Worm (Caenorhabditis elegans): ENCODE measurements around the gene dnj-9.
"Not testable (repeated sequence)": the region's sequence is repeated elsewhere in the genome, so short reads cannot be mapped to it uniquely, and the experiment has no call there.

DNA sequence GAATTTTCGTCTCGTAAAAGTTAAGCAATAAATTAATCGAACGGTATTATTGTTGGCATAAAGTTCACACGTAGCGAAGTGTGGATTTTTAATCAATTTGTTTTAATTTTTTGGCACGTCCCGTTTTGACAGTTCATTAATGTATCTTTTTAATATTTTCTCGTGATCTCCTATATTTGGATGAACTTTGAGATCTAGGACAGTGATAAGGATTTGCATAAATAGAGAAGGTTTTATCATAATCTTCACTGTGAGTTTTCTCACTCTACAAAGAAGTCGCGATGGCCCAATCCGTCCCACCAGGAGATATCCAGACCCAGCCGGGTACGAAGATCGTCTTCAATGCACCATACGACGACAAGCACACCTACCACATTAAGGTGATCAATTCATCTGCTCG lies 26.7 kb upstream of the dnj-9 start, which contains the start of the genes C33F10.8 and msp-40:
- TF ChIP-seq egl-27 (tag; optimal IDR thresholded peaks at IDR 0.05); peb-1 (tag; optimal IDR thresholded peaks at IDR 0.05); ama-1 (optimal IDR thresholded peaks at IDR 0.05): not testable (repeated sequence)
